Worm (Caenorhabditis elegans): ENCODE results near the gene T05D4.2.

- TF ChIP-seq jun-1 (tag; optimal IDR thresholded peaks at IDR 0.05) (no peak), skn-1 (tag; optimal IDR thresholded peaks at IDR 0.05) (no peak), ces-1 (GFP tag; optimal IDR thresholded peaks at IDR 0.05) (no peak), lin-39 (tag; optimal IDR thresholded peaks at IDR 0.05) (no peak), T20F7.1 (GFP tag; optimal IDR thresholded peaks at IDR 0.05) (no peak), ama-1 (optimal IDR thresholded peaks at IDR 0.05) (no peak), lin-13 (GFP tag; optimal IDR thresholded peaks at IDR 0.05) (no peak), set-16 (GFP tag; IDR thresholded peaks at IDR 0.05) (peak; percentile 50)
Measured at ce11 chrIII:13540791-13541190, 22.1 kb downstream of the T05D4.2 start.

Measured in whole organism, L4 larva.